Worm (Caenorhabditis elegans): ENCODE measurements around the gene nhr-175.

The nhr-175 gene

DNA sequence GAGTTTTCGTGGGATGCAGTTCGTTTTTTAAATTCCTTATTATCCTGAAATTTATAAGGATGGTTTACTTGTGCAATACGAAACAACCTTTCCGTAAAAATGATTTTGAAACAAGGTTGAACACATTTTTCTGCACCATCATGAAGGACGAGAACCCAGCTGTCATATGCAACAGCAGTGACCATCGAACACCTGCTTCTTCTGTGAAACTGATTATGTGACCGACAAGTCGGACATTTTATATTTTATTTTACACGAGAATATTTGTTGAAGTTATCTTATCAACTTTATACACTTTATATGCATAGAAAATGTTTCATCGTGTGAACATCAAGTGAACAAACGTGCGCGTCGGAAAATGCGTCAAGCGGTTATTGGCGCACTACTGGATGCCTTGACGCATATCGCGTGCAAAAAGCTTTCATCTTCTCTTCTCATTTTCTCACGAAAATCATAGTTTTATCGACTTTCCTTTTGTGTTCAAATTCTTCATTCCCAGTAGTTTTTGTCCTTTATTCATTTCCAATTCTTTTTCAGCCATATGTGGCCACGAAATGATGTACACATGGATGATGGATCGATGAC, 47.6 kb upstream of the nhr-175 start, which contains the start of gene sel-10 (continued):
- TF ChIP-seq nhr-84 (tag; optimal IDR thresholded peaks at IDR 0.05) (no peak), zag-1 (tag; optimal IDR thresholded peaks at IDR 0.05) (no peak), lin-13 (GFP tag; optimal IDR thresholded peaks at IDR 0.05) (peak; percentile 65), egl-13 (tag; optimal IDR thresholded peaks at IDR 0.05) (peak; percentile 9), unc-30 (tag; optimal IDR thresholded peaks at IDR 0.05) (no peak), fos-1 (tag; optimal IDR thresholded peaks at IDR 0.05) (no peak), snpc-4 (tag; optimal IDR thresholded peaks at IDR 0.05) (peak; percentile 73), nhr-71 (tag; optimal IDR thresholded peaks at IDR 0.05) (peak; percentile 87), nhr-19 (GFP tag; conservative IDR thresholded peaks at IDR 0.05) (peak; percentile 82), nhr-28 (tag; optimal IDR thresholded peaks at IDR 0.05) (no peak), ama-1 (optimal IDR thresholded peaks at IDR 0.05) (no peak), ceh-82 (tag; optimal IDR thresholded peaks at IDR 0.05) (peak; percentile 67 to 85 (median 70)), fkh-4 (tag; optimal IDR thresholded peaks at IDR 0.05; ENCODE audit: borderline replicate concordance) (no peak), lin-15B (tag; optimal IDR thresholded peaks at IDR 0.05) (peak; percentile 63), unc-98 (GFP tag; IDR thresholded peaks at IDR 0.05) (no peak), hpl-2 (GFP tag; optimal IDR thresholded peaks at IDR 0.05) (no peak), ztf-11 (tag; optimal IDR thresholded peaks at IDR 0.05) (peak in 1 of 2 experiments; percentile 0), fkh-10 (GFP tag; optimal IDR thresholded peaks at IDR 0.05) (no peak), blmp-1 (tag; optimal IDR thresholded peaks at IDR 0.05) (peak; percentile 55), sptf-1 (tag; optimal IDR thresholded peaks at IDR 0.05) (no peak), ceh-90 (tag; optimal IDR thresholded peaks at IDR 0.05) (peak; percentile 49), mdl-1 (tag; optimal IDR thresholded peaks at IDR 0.05) (peak in 1 of 2 experiments; percentile 73), pax-3 (tag; optimal IDR thresholded peaks at IDR 0.05) (peak; percentile 79), unc-86 (tag; optimal IDR thresholded peaks at IDR 0.05) (peak; percentile 74), alr-1 (tag; optimal IDR thresholded peaks at IDR 0.05; ENCODE audit: borderline replicate concordance) (no peak), aly-2 (tag; optimal IDR thresholded peaks at IDR 0.05) (peak; percentile 28), elt-2 (tag; optimal IDR thresholded peaks at IDR 0.05) (peak; percentile 43), zip-4 (GFP tag; optimal IDR thresholded peaks at IDR 0.05) (peak; percentile 41), nhr-85 (tag) (peak; percentile 90), dpl-1 (GFP tag; optimal IDR thresholded peaks at IDR 0.05) (peak; percentile 47 to 88 (median 79)), ceh-8 (GFP tag; optimal IDR thresholded peaks at IDR 0.05) (peak; percentile 61), nhr-11 (tag; optimal IDR thresholded peaks at IDR 0.05) (peak; percentile 9), irx-1 (tag; optimal IDR thresholded peaks at IDR 0.05) (peak; percentile 64), pqm-1 (tag; optimal IDR thresholded peaks at IDR 0.05) (no peak), xbp-1 (tag; optimal IDR thresholded peaks at IDR 0.05) (peak; percentile 75), unc-130 (tag; optimal IDR thresholded peaks at IDR 0.05) (peak; percentile 80), ets-5 (GFP tag; IDR thresholded peaks at IDR 0.05) (no peak), nhr-47 (tag; optimal IDR thresholded peaks at IDR 0.05) (peak; percentile 87), ztf-4 (tag; optimal IDR thresholded peaks at IDR 0.05) (no peak), efl-1 (optimal IDR thresholded peaks at IDR 0.05) (peak; percentile 75 to 81), efl-1 (GFP tag; optimal IDR thresholded peaks at IDR 0.05 in 1 of 2) (peak; percentile 71 to 98), lin-35 (GFP tag; optimal IDR thresholded peaks at IDR 0.05) (peak; percentile 78 to 84), vab-15 (tag; optimal IDR thresholded peaks at IDR 0.05) (no peak), snu-23 (GFP tag; optimal IDR thresholded peaks at IDR 0.05) (peak; percentile 81), hlh-17 (GFP tag; optimal IDR thresholded peaks at IDR 0.05; ENCODE audit: borderline replicate concordance) (no peak), elt-3 (tag; optimal IDR thresholded peaks at IDR 0.05) (peak in 1 of 6 experiments; percentile 75), lin-39 (tag; optimal IDR thresholded peaks at IDR 0.05) (peak; percentile 52), F16B12.6 (tag; optimal IDR thresholded peaks at IDR 0.05) (peak; percentile 2), sup-37 (GFP tag; optimal IDR thresholded peaks at IDR 0.05) (peak; percentile 6)

Data from whole organism, L1 larva.